Worm (Caenorhabditis elegans) whole organism, L4 larva: ENCODE results near the gene F16F9.4.
A peak's percentile ranks its signal among the peaks of the same experiment; 100 is the strongest.

ENCODE experiments used
- F26F4.8 ChIP-seq: fragments of 200-800 bp; sonication (Bioruptor generic); conservative IDR thresholded peaks from 2 replicates; pipeline ENCODE4 v1.3.6; 2022; ENCODE audit warnings: missing genetic modification characterization, missing compliant biosample characterization
- R02D3.7 ChIP-seq: fragments of 150-350 bp; sonication (generic microtip); optimal IDR thresholded peaks from 3 replicates; lab custom pipeline; 2014; ENCODE audit warnings: missing biosample characterization, missing genetic modification characterization
- T20F7.1 ChIP-seq: fragments of 200-800 bp; sonication (Bioruptor generic); optimal IDR thresholded peaks from 2 replicates; lab custom pipeline; 2018; ENCODE audit warnings: mild to moderate bottlenecking, missing genetic modification characterization, missing compliant biosample characterization
- T26A8.4 ChIP-seq: fragments of 200-800 bp; sonication (Bioruptor generic); IDR thresholded peaks from 2 replicates; pipeline ENCODE4 v1.3.6; 2022; ENCODE audit warnings: missing genetic modification characterization, missing compliant biosample characterization
- Y75B8A.6 ChIP-seq: fragments of 200-800 bp; sonication (Bioruptor generic); IDR thresholded peaks from 2 replicates; pipeline ENCODE4 v1.3.6; 2022; ENCODE audit warnings: missing genetic modification reagents, missing genetic modification characterization, missing compliant biosample characterization
- ZK337.2 ChIP-seq: fragments of 200-800 bp; sonication (Bioruptor generic); IDR thresholded peaks from 2 replicates; pipeline ENCODE4 v1.3.6; 2022; ENCODE audit warnings: missing genetic modification reagents, missing genetic modification characterization, missing compliant biosample characterization
- aha-1 ChIP-seq: fragments of 150-350 bp; peaks from one replicate; lab custom pipeline; 2014; ENCODE audit warnings: missing biosample characterization, missing genetic modification characterization
- ama-1 ChIP-seq: fragments of 150-350 bp; optimal IDR thresholded peaks from 2 replicates; lab custom pipeline; 2014; ENCODE audit warnings: inconsistent platforms, mixed read lengths
- ceh-20 ChIP-seq: fragments of 200-800 bp; sonication (Bioruptor generic); IDR thresholded peaks from 2 replicates; pipeline ENCODE4 v1.3.6; 2022; ENCODE audit warnings: missing genetic modification reagents, missing genetic modification characterization, missing compliant biosample characterization
- ceh-44 ChIP-seq: fragments of 200-800 bp; sonication (Bioruptor generic); IDR thresholded peaks from 2 replicates; pipeline ENCODE4 v1.3.6; 2022; ENCODE audit warnings: missing genetic modification reagents, missing genetic modification characterization, missing compliant biosample characterization
- ces-1 ChIP-seq: fragments of 150-350 bp; sonication (generic microtip); optimal IDR thresholded peaks from 4 replicates; lab custom pipeline; 2014; ENCODE audit warnings: missing biosample characterization, missing genetic modification reagents, missing genetic modification characterization
- daf-12 ChIP-seq: fragments of 150-350 bp; optimal IDR thresholded peaks from 2 replicates; lab custom pipeline; 2014; ENCODE audit warnings: missing biosample characterization, missing genetic modification reagents, missing genetic modification characterization
- daf-16 ChIP-seq, 3 experiments: sonication (generic microtip); optimal IDR thresholded peaks; 2 replicates each; lab custom pipeline; 2016 to 2017; ENCODE audit warnings: missing genetic modification characterization in 3 of 3, missing genetic modification reagents in 3 of 3, mild to moderate bottlenecking in 2 of 3, missing compliant biosample characterization in 2 of 3, missing biosample characterization in 1 of 3, moderate library complexity in 1 of 3
- daf-8 ChIP-seq: fragments of 200-800 bp; sonication (Bioruptor generic); IDR thresholded peaks from 2 replicates; pipeline ENCODE4 v1.3.6; 2022; ENCODE audit warnings: missing genetic modification characterization, missing compliant biosample characterization
- dmd-6 ChIP-seq: fragments of 200-800 bp; sonication (Bioruptor generic); IDR thresholded peaks from 2 replicates; pipeline ENCODE4 v1.3.6; 2022; ENCODE audit warnings: missing genetic modification reagents, missing genetic modification characterization, missing compliant biosample characterization
- duxl-1 ChIP-seq: sonication (generic microtip); optimal IDR thresholded peaks from 2 replicates; lab custom pipeline; 2016; ENCODE audit warnings: mild to moderate bottlenecking, missing genetic modification characterization, moderate library complexity, missing compliant biosample characterization; ENCODE audit not compliant: poor library complexity
- dve-1 ChIP-seq: sonication (generic microtip); optimal IDR thresholded peaks from 2 replicates; lab custom pipeline; 2017; ENCODE audit warnings: antibody characterized with exemption, mild to moderate bottlenecking, missing genetic modification characterization, missing compliant biosample characterization; ENCODE audit not compliant: insufficient read depth
- fos-1 ChIP-seq: fragments of 150-350 bp; optimal IDR thresholded peaks from 2 replicates; lab custom pipeline; 2014; ENCODE audit warnings: missing biosample characterization, missing genetic modification characterization
- hif-1 ChIP-seq, 2 experiments: sonication (generic microtip); optimal IDR thresholded peaks; 2 replicates each; lab custom pipeline; 2016 to 2017; ENCODE audit warnings: missing compliant biosample characterization in 2 of 2, missing genetic modification characterization in 2 of 2, missing genetic modification reagents in 2 of 2, missing genotype in 2 of 2, mild to moderate bottlenecking in 1 of 2
- hlh-11 ChIP-seq: fragments of 200-800 bp; sonication (Bioruptor generic); optimal IDR thresholded peaks from 2 replicates; lab custom pipeline; 2018; ENCODE audit warnings: mild to moderate bottlenecking, missing genetic modification characterization, missing compliant biosample characterization
- lin-13 ChIP-seq: fragments of 150-350 bp; optimal IDR thresholded peaks from 2 replicates; lab custom pipeline; 2014; ENCODE audit warnings: missing biosample characterization, missing genetic modification reagents, missing genetic modification characterization
- lir-3 ChIP-seq: sonication (generic microtip); optimal IDR thresholded peaks from 2 replicates; lab custom pipeline; 2016; ENCODE audit warnings: mild to moderate bottlenecking, missing genetic modification characterization, missing compliant biosample characterization
- lsy-2 ChIP-seq, 2 experiments: fragments of 150-350 bp in 1 of 2; sonication (generic microtip) in 1 of 2; optimal IDR thresholded peaks; 2 replicates each; lab custom pipeline; 2014 to 2017; ENCODE audit warnings: missing biosample characterization in 2 of 2, missing genetic modification characterization in 2 of 2
- madf-5 ChIP-seq, 2 experiments: fragments of 200-800 bp; sonication (Bioruptor generic); IDR thresholded peaks; 2 replicates each; pipeline ENCODE4 v1.3.6; 2022; ENCODE audit warnings: missing compliant biosample characterization in 2 of 2, missing genetic modification characterization in 2 of 2
- madf-9 ChIP-seq: fragments of 200-800 bp; sonication (Bioruptor generic); conservative IDR thresholded peaks from 2 replicates; pipeline ENCODE4 v1.3.6; 2022; ENCODE audit warnings: missing genetic modification reagents, missing genetic modification characterization, missing compliant biosample characterization
- mdt-29 ChIP-seq: fragments of 200-800 bp; sonication (Bioruptor generic); IDR thresholded peaks from 2 replicates; pipeline ENCODE4 v1.3.6; 2022; ENCODE audit warnings: missing genetic modification reagents, missing genetic modification characterization, missing compliant biosample characterization
- mep-1 ChIP-seq: fragments of 150-350 bp; sonication (generic microtip); optimal IDR thresholded peaks from 3 replicates; lab custom pipeline; 2014; ENCODE audit warnings: missing biosample characterization, missing genetic modification characterization
- mes-2 ChIP-seq: sonication (generic microtip); optimal IDR thresholded peaks from 2 replicates; lab custom pipeline; 2016; ENCODE audit warnings: missing genotype, mild to moderate bottlenecking, missing genetic modification characterization, missing compliant biosample characterization; ENCODE audit not compliant: poor library complexity, severe bottlenecking
- mxl-3 ChIP-seq: fragments of 200-800 bp; sonication (Bioruptor generic); optimal IDR thresholded peaks from 2 replicates; lab custom pipeline; 2018; ENCODE audit warnings: mild to moderate bottlenecking, missing genetic modification characterization, missing compliant biosample characterization
- nhr-102 ChIP-seq: sonication (generic microtip); optimal IDR thresholded peaks from 2 replicates; lab custom pipeline; 2016; ENCODE audit warnings: mild to moderate bottlenecking, missing genetic modification characterization, moderate library complexity, missing compliant biosample characterization
- nhr-11 ChIP-seq: fragments of 150-350 bp; optimal IDR thresholded peaks from 2 replicates; lab custom pipeline; 2014; ENCODE audit warnings: missing biosample characterization, missing genetic modification characterization
- nhr-111 ChIP-seq: fragments of 200-800 bp; sonication (Bioruptor generic); optimal IDR thresholded peaks from 2 replicates; lab custom pipeline; 2018; ENCODE audit warnings: mild to moderate bottlenecking, missing genetic modification characterization, missing compliant biosample characterization
- nhr-237 ChIP-seq: sonication (generic microtip); optimal IDR thresholded peaks from 2 replicates; lab custom pipeline; 2017; ENCODE audit warnings: missing biosample characterization, missing genetic modification characterization
- nhr-41 ChIP-seq: fragments of 200-800 bp; sonication (Bioruptor generic); IDR thresholded peaks from 2 replicates; pipeline ENCODE4 v1.3.6; 2022; ENCODE audit warnings: missing genetic modification reagents, missing genetic modification characterization, missing compliant biosample characterization
- nhr-48 ChIP-seq: sonication (generic microtip); optimal IDR thresholded peaks from 2 replicates; lab custom pipeline; 2016; ENCODE audit warnings: mild to moderate bottlenecking, missing genetic modification characterization, missing compliant biosample characterization
- nhr-6 ChIP-seq: fragments of 150-350 bp; optimal IDR thresholded peaks from 2 replicates; lab custom pipeline; 2014; ENCODE audit warnings: missing biosample characterization, missing genetic modification characterization
- nhr-76 ChIP-seq: fragments of 150-350 bp; optimal IDR thresholded peaks from 2 replicates; lab custom pipeline; 2014; ENCODE audit warnings: missing biosample characterization, missing genetic modification characterization
- nhr-77 ChIP-seq: fragments of 150-350 bp; optimal IDR thresholded peaks from 2 replicates; lab custom pipeline; 2014; ENCODE audit warnings: missing biosample characterization, missing genetic modification characterization
- pqm-1 ChIP-seq: sonication (generic microtip); optimal IDR thresholded peaks from 2 replicates; lab custom pipeline; 2017; ENCODE audit warnings: missing biosample characterization, missing genetic modification characterization
- rbr-2 ChIP-seq: sonication (generic microtip); optimal IDR thresholded peaks from 2 replicates; lab custom pipeline; 2016; ENCODE audit warnings: missing genotype, missing genetic modification characterization, missing compliant biosample characterization
- saeg-2 ChIP-seq: fragments of 200-800 bp; sonication (Bioruptor generic); IDR thresholded peaks from 2 replicates; pipeline ENCODE4 v1.3.6; 2022; ENCODE audit warnings: missing genetic modification reagents, missing genetic modification characterization, missing compliant biosample characterization
- sdz-12 ChIP-seq: fragments of 200-800 bp; sonication (Bioruptor generic); optimal IDR thresholded peaks from 2 replicates; lab custom pipeline; 2018; ENCODE audit warnings: mild to moderate bottlenecking, missing genetic modification characterization, missing compliant biosample characterization
- set-16 ChIP-seq: fragments of 200-800 bp; sonication (Bioruptor generic); IDR thresholded peaks from 2 replicates; pipeline ENCODE4 v1.3.6; 2022; ENCODE audit warnings: missing genetic modification reagents, missing genetic modification characterization, missing compliant biosample characterization
- spr-3 ChIP-seq: fragments of 200-800 bp; sonication (Bioruptor generic); optimal IDR thresholded peaks from 2 replicates; lab custom pipeline; 2018; ENCODE audit warnings: mild to moderate bottlenecking, missing genetic modification characterization, missing compliant biosample characterization
- tag-97 ChIP-seq: fragments of 200-800 bp; sonication (Bioruptor generic); IDR thresholded peaks from 2 replicates; pipeline ENCODE4 v1.3.6; 2022; ENCODE audit warnings: missing genetic modification characterization, missing compliant biosample characterization
- tra-1 ChIP-seq: fragments of 200-800 bp; sonication (Bioruptor generic); IDR thresholded peaks from 2 replicates; pipeline ENCODE4 v1.3.6; 2022; ENCODE audit warnings: missing genetic modification reagents, missing genetic modification characterization, missing compliant biosample characterization
- zag-1 ChIP-seq: fragments of 150-350 bp; optimal IDR thresholded peaks from 2 replicates; lab custom pipeline; 2014; ENCODE audit warnings: missing biosample characterization, missing genetic modification characterization
- zfp-2 ChIP-seq: sonication (generic microtip); optimal IDR thresholded peaks from 2 replicates; lab custom pipeline; 2016; ENCODE audit warnings: mild to moderate bottlenecking, missing genetic modification characterization, missing compliant biosample characterization
- zfp-3 ChIP-seq: fragments of 200-800 bp; sonication (Bioruptor generic); conservative IDR thresholded peaks from 2 replicates; pipeline ENCODE4 v1.3.6; 2022; ENCODE audit warnings: missing genetic modification reagents, missing genetic modification characterization, missing compliant biosample characterization

The F16F9.4 gene

DNA sequence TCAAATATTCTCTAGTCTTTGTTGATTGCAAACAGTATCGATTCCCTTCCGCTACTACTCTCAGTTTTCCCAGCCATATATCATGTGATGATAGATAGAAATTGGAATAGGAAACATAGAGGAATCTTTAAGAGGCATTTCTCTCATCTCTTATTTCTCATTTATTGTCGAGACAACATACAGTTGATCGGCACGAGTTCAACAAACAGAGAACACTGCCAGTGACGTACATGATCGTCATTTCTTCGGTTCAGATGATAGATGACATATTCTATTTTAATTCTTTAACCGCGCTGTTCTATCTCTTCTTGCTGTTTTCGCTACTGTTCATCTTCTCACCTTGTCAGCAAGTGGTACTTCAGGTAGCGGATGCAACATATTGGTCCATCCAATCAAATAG lies 12.0 kb upstream of the F16F9.4 start (continued):
- TF ChIP-seq ama-1 (lab: Kevin White, UChicago) (no peak), hif-1 (tag; optimal IDR thresholded peaks at IDR 0.05; lab: Kevin White, UChicago) (no peak), madf-9 (GFP tag; lab: Robert Waterston, UW) (no peak), duxl-1 (tag; lab: Kevin White, UChicago) (no peak)

ce11 chrX:8473468-8473867 lies 10.3 kb upstream of the F16F9.4 start:
- TF ChIP-seq zag-1 (tag; lab: Kevin White, UChicago) (no peak), zfp-2 (tag; lab: Kevin White, UChicago) (no peak), nhr-111 (GFP tag; lab: Kevin White, UChicago) (no peak), sdz-12 (GFP tag; lab: Kevin White, UChicago) (no peak), ceh-20 (GFP tag; lab: Robert Waterston, UW) (no peak), rbr-2 (tag; lab: Kevin White, UChicago) (no peak), daf-16 (GFP tag; optimal IDR thresholded peaks at IDR 0.05; lab: Kevin White, UChicago) (peak in 1 of 2 experiments; percentile 19), daf-16 (tag; optimal IDR thresholded peaks at IDR 0.05; lab: Kevin White, UChicago) (peak; percentile 96), set-16 (no peak), tra-1 (GFP tag; lab: Robert Waterston, UW) (peak; percentile 67; the same call in 1 of the 2 replicates), mes-2 (peak; percentile 7), hif-1 (tag; optimal IDR thresholded peaks at IDR 0.05; lab: Kevin White, UChicago) (peak in 1 of 2 experiments; percentile 79), mdt-29 (GFP tag; lab: Robert Waterston, UW) (0 out of 2 replicates have a peak, but pooled peaks have one; percentile 38), mxl-3 (GFP tag; lab: Kevin White, UChicago) (no peak), nhr-11 (tag; lab: Kevin White, UChicago) (no peak), dve-1 (peak; percentile 97), nhr-6 (tag; lab: Kevin White, UChicago) (peak; percentile 67), nhr-48 (tag; lab: Kevin White, UChicago) (peak; percentile 83), spr-3 (no peak), madf-5 (GFP tag; IDR thresholded peaks at IDR 0.05; lab: Robert Waterston, UW) (no peak), ZK337.2 (no peak), lsy-2 (tag; optimal IDR thresholded peaks at IDR 0.05; lab: Kevin White, UChicago) (peak in 1 of 2 experiments; percentile 45), F26F4.8 (GFP tag; lab: Robert Waterston, UW) (no peak), ces-1 (GFP tag; lab: Kevin White, UChicago) (no peak), nhr-41 (GFP tag; lab: Robert Waterston, UW) (peak; percentile 47; the same call in 1 of the 2 replicates), aha-1 (peak; percentile 90), nhr-76 (tag; lab: Kevin White, UChicago) (no peak), fos-1 (tag; lab: Kevin White, UChicago) (no peak), tag-97 (GFP tag; lab: Robert Waterston, UW) (no peak), zfp-3 (no peak), nhr-102 (peak; percentile 85), saeg-2 (no peak), Y75B8A.6 (GFP tag; lab: Robert Waterston, UW) (no peak), T20F7.1 (GFP tag; lab: Kevin White, UChicago) (peak; percentile 60), pqm-1 (tag; lab: Kevin White, UChicago) (peak; percentile 98), R02D3.7 (tag; lab: Kevin White, UChicago) (no peak), lir-3 (tag; lab: Kevin White, UChicago) (no peak), nhr-77 (tag; lab: Kevin White, UChicago) (peak; percentile 94), mep-1 (tag; lab: Kevin White, UChicago) (peak; percentile 79), daf-12 (no peak), T26A8.4 (GFP tag; lab: Robert Waterston, UW) (no peak), lin-13 (GFP tag; lab: Kevin White, UChicago) (no peak), daf-8 (GFP tag; lab: Robert Waterston, UW) (no peak), ceh-44 (no peak), hlh-11 (peak; percentile 89), nhr-237 (tag; lab: Kevin White, UChicago) (no peak), dmd-6 (GFP tag; lab: Robert Waterston, UW) (peak; percentile 97)
